Fruit fly (Drosophila melanogaster) whole organism, embryonic: ENCODE data around the gene Evi5.

ENCODE experiments used
- BEAF-32 ChIP-seq: fragments of 200-800 bp; sonication (Bioruptor generic); optimal IDR thresholded peaks from 3 replicates; lab custom pipeline; 2017; ENCODE audit warnings: missing biosample characterization, missing genetic modification characterization, mild to moderate bottlenecking, moderate library complexity, missing genetic modification reagents
- CG10209 ChIP-seq: fragments of 200-800 bp; sonication (Bioruptor generic); optimal IDR thresholded peaks from 3 replicates; lab custom pipeline; 2017; ENCODE audit warnings: missing biosample characterization, mild to moderate bottlenecking, missing genetic modification characterization, missing genetic modification reagents
- CG10321 ChIP-seq: fragments of 200-800 bp; sonication (Bioruptor generic); IDR thresholded peaks from 2 replicates; pipeline ENCODE4 v1.3.6; 2022; ENCODE audit warnings: missing biosample characterization, missing genetic modification characterization
- CG10366 ChIP-seq: fragments of 200-800 bp; sonication (Bioruptor generic); IDR thresholded peaks from 2 replicates; pipeline ENCODE4 v1.3.6; 2022; ENCODE audit warnings: missing biosample characterization, missing genetic modification characterization
- CG11456 ChIP-seq: fragments of 200-800 bp; sonication (Bioruptor generic); IDR thresholded peaks from 3 replicates; pipeline ENCODE4 v1.3.6; 2022; ENCODE audit warnings: missing biosample characterization, missing genetic modification characterization
- CG12071 ChIP-seq: fragments of 200-800 bp; sonication (Bioruptor generic); optimal IDR thresholded peaks from 3 replicates; lab custom pipeline; 2018; ENCODE audit warnings: missing biosample characterization, mild to moderate bottlenecking, missing genetic modification characterization
- CG12391 ChIP-seq: fragments of 200-800 bp; sonication (Bioruptor generic); optimal IDR thresholded peaks from 3 replicates; lab custom pipeline; 2018; ENCODE audit warnings: missing biosample characterization, mild to moderate bottlenecking, missing genetic modification characterization, moderate library complexity
- CG12659 ChIP-seq: fragments of 200-800 bp; sonication (Bioruptor generic); optimal IDR thresholded peaks from 3 replicates; lab custom pipeline; 2017; ENCODE audit warnings: mild to moderate bottlenecking, missing biosample characterization, missing genetic modification reagents, missing genetic modification characterization
- CG13296 ChIP-seq: fragments of 200-800 bp; sonication (Bioruptor generic); optimal IDR thresholded peaks from 3 replicates; lab custom pipeline; 2018; ENCODE audit warnings: missing biosample characterization, mild to moderate bottlenecking, missing genetic modification characterization
- CG15073 ChIP-seq: fragments of 200-800 bp; sonication (Bioruptor generic); optimal IDR thresholded peaks from 2 replicates; lab custom pipeline; 2016; ENCODE audit warnings: missing biosample characterization, missing genetic modification characterization
- CG15514 ChIP-seq: fragments of 200-800 bp; sonication (Bioruptor generic); optimal IDR thresholded peaks from 3 replicates; lab custom pipeline; 2017; ENCODE audit warnings: missing biosample characterization, missing genetic modification characterization, mild to moderate bottlenecking, moderate library complexity, missing genetic modification reagents
- CG1647 ChIP-seq: fragments of 200-800 bp; sonication (Bioruptor generic); optimal IDR thresholded peaks from 3 replicates; lab custom pipeline; 2016; ENCODE audit warnings: missing biosample characterization, missing genetic modification characterization
- CG16779 ChIP-seq: fragments of 200-800 bp; sonication (Bioruptor generic); IDR thresholded peaks from 2 replicates; pipeline ENCODE4 v1.3.6; 2022; ENCODE audit warnings: missing biosample characterization, missing genetic modification characterization
- CG30020 ChIP-seq: fragments of 200-800 bp; optimal IDR thresholded peaks from 2 replicates; lab custom pipeline; 2019; ENCODE audit warnings: missing biosample characterization, mild to moderate bottlenecking, missing genetic modification characterization, moderate library complexity
- CG31441 ChIP-seq: fragments of 200-800 bp; sonication (Bioruptor generic); IDR thresholded peaks from 2 replicates; pipeline ENCODE4 v1.3.6; 2022; ENCODE audit warnings: missing biosample characterization, missing genetic modification characterization
- CG33213 ChIP-seq: fragments of 200-800 bp; sonication (Bioruptor generic); optimal IDR thresholded peaks from 3 replicates; lab custom pipeline; 2016; ENCODE audit warnings: missing biosample characterization, missing genetic modification characterization
- CG4328 ChIP-seq: fragments of 200-800 bp; sonication (Bioruptor generic); optimal IDR thresholded peaks from 3 replicates; lab custom pipeline; 2017; ENCODE audit warnings: missing biosample characterization, missing genetic modification reagents, missing genetic modification characterization
- CG4360 ChIP-seq: fragments of 200-800 bp; sonication (Bioruptor generic); IDR thresholded peaks from 2 replicates; pipeline ENCODE4 v1.3.6; 2022; ENCODE audit warnings: missing biosample characterization, missing genetic modification characterization
- CG43689 ChIP-seq: fragments of 200-800 bp; sonication (Bioruptor generic); IDR thresholded peaks from 2 replicates; pipeline ENCODE4 v1.3.6; 2022; ENCODE audit warnings: missing biosample characterization, missing genetic modification characterization
- CG4707 ChIP-seq: fragments of 200-800 bp; sonication (Bioruptor generic); optimal IDR thresholded peaks from 2 replicates; lab custom pipeline; 2018; ENCODE audit warnings: missing biosample characterization, mild to moderate bottlenecking, missing genetic modification characterization, moderate library complexity
- CG4730 ChIP-seq: fragments of 200-800 bp; sonication (Bioruptor generic); IDR thresholded peaks from 2 replicates; pipeline ENCODE4 v1.3.6; 2022; ENCODE audit warnings: missing biosample characterization, missing genetic modification characterization
- CG7987 ChIP-seq: fragments of 200-800 bp; sonication (Bioruptor generic); optimal IDR thresholded peaks from 2 replicates; lab custom pipeline; 2018; ENCODE audit warnings: missing biosample characterization, mild to moderate bottlenecking, missing genetic modification characterization, moderate library complexity
- CG8290 ChIP-seq, 3 experiments: fragments of 200-800 bp; sonication (Bioruptor generic); optimal IDR thresholded peaks; 2 replicates each; lab custom pipeline; 2016 to 2019; ENCODE audit warnings: missing biosample characterization in 3 of 3, missing genetic modification characterization in 3 of 3, mild to moderate bottlenecking in 2 of 3, moderate library complexity in 1 of 3
- CG8388 ChIP-seq: fragments of 200-800 bp; sonication (Bioruptor generic); optimal IDR thresholded peaks from 2 replicates; lab custom pipeline; 2019; ENCODE audit warnings: missing biosample characterization, mild to moderate bottlenecking, missing genetic modification characterization, moderate library complexity
- Dad ChIP-seq: fragments of 200-800 bp; sonication (Bioruptor generic); optimal IDR thresholded peaks from 3 replicates; lab custom pipeline; 2016; ENCODE audit warnings: missing biosample characterization, missing genetic modification characterization
- Dll ChIP-seq: fragments of 200-800 bp; sonication (Bioruptor generic); IDR thresholded peaks from 4 replicates; pipeline ENCODE4 v1.3.6; 2022; ENCODE audit warnings: missing biosample characterization, missing genetic modification characterization; ENCODE audit not compliant: partially characterized antibody
- Drgx ChIP-seq: fragments of 200-800 bp; sonication (Bioruptor generic); IDR thresholded peaks from 2 replicates; pipeline ENCODE4 v1.3.6; 2022; ENCODE audit warnings: missing biosample characterization, missing genetic modification characterization
- E2f1 ChIP-seq: fragments of 200-800 bp; sonication (Bioruptor generic); IDR thresholded peaks from 2 replicates; pipeline ENCODE4 v1.3.6; 2022; ENCODE audit warnings: missing biosample characterization, missing genetic modification characterization
- Elba2 ChIP-seq: fragments of 200-800 bp; sonication (Bioruptor generic); optimal IDR thresholded peaks from 3 replicates; lab custom pipeline; 2016; ENCODE audit warnings: missing biosample characterization, missing genetic modification characterization
- HHEX ChIP-seq: fragments of 200-800 bp; sonication (Bioruptor generic); optimal IDR thresholded peaks from 3 replicates; lab custom pipeline; 2017; ENCODE audit warnings: missing biosample characterization, mild to moderate bottlenecking, missing genetic modification characterization, missing genetic modification reagents
- HLH54F ChIP-seq: fragments of 200-800 bp; sonication (Bioruptor generic); optimal IDR thresholded peaks from 3 replicates; lab custom pipeline; 2016; ENCODE audit warnings: missing biosample characterization, missing genetic modification characterization
- Mes4 ChIP-seq: fragments of 200-800 bp; sonication (Bioruptor generic); optimal IDR thresholded peaks from 2 replicates; lab custom pipeline; 2016; ENCODE audit warnings: missing biosample characterization, missing genetic modification characterization
- Mrtf ChIP-seq: fragments of 200-800 bp; sonication (Bioruptor generic); IDR thresholded peaks from 3 replicates; pipeline ENCODE4 v1.3.6; 2022; ENCODE audit warnings: missing biosample characterization, missing genetic modification characterization
- Neu2 ChIP-seq: fragments of 200-800 bp; sonication (Bioruptor generic); optimal IDR thresholded peaks from 3 replicates; lab custom pipeline; 2016; ENCODE audit warnings: missing biosample characterization, missing genetic modification characterization, borderline replicate concordance
- Six4 ChIP-seq: fragments of 200-800 bp; sonication (Bioruptor generic); optimal IDR thresholded peaks from 2 replicates; lab custom pipeline; 2016; ENCODE audit warnings: missing biosample characterization, missing genetic modification characterization
- ase ChIP-seq: fragments of 200-800 bp; sonication (Bioruptor generic); IDR thresholded peaks from 3 replicates; pipeline ENCODE4 v1.3.6; 2022; ENCODE audit warnings: missing biosample characterization, missing genetic modification characterization
- ash1 ChIP-seq: fragments of 200-800 bp; sonication (Bioruptor generic); optimal IDR thresholded peaks from 2 replicates; lab custom pipeline; 2018; ENCODE audit warnings: missing biosample characterization, mild to moderate bottlenecking, missing genetic modification characterization
- chif ChIP-seq, 2 experiments: fragments of 200-800 bp; sonication (Bioruptor generic); optimal IDR thresholded peaks; 3 replicates each; lab custom pipeline; 2016; ENCODE audit warnings: missing biosample characterization in 2 of 2, missing genetic modification characterization in 2 of 2
- da ChIP-seq: fragments of 200-800 bp; sonication (Bioruptor generic); optimal IDR thresholded peaks from 2 replicates; lab custom pipeline; 2016; ENCODE audit warnings: missing biosample characterization, missing genetic modification characterization
- dati ChIP-seq: fragments of 200-800 bp; sonication (Bioruptor generic); IDR thresholded peaks from 2 replicates; pipeline ENCODE4 v1.3.6; 2022; ENCODE audit warnings: missing biosample characterization, missing genetic modification characterization
- emc ChIP-seq: fragments of 200-800 bp; sonication (Bioruptor generic); optimal IDR thresholded peaks from 2 replicates; lab custom pipeline; 2016; ENCODE audit warnings: missing biosample characterization, missing genetic modification characterization
- gcm ChIP-seq: fragments of 200-800 bp; sonication (Bioruptor generic); optimal IDR thresholded peaks from 2 replicates; lab custom pipeline; 2019; ENCODE audit warnings: missing biosample characterization, mild to moderate bottlenecking, missing genetic modification characterization, moderate library complexity
- knrl ChIP-seq: fragments of 200-800 bp; sonication (Bioruptor generic); IDR thresholded peaks from 3 replicates; pipeline ENCODE4 v1.3.6; 2022; ENCODE audit warnings: missing biosample characterization, missing genetic modification characterization; ENCODE audit not compliant: partially characterized antibody
- luna ChIP-seq: fragments of 200-800 bp; sonication (Bioruptor generic); optimal IDR thresholded peaks from 2 replicates; lab custom pipeline; 2016; ENCODE audit warnings: missing biosample characterization, missing genetic modification characterization
- oc ChIP-seq: fragments of 200-800 bp; sonication (Bioruptor generic); optimal IDR thresholded peaks from 2 replicates; lab custom pipeline; 2018; ENCODE audit warnings: missing biosample characterization, mild to moderate bottlenecking, missing genetic modification characterization, moderate library complexity
- salm ChIP-seq: fragments of 200-800 bp; sonication (Bioruptor generic); optimal IDR thresholded peaks from 2 replicates; lab custom pipeline; 2018; ENCODE audit warnings: missing biosample characterization, mild to moderate bottlenecking, missing genetic modification characterization
- sens ChIP-seq: fragments of 200-800 bp; sonication (Bioruptor generic); peaks from one replicate; lab custom pipeline; 2016; ENCODE audit warnings: missing biosample characterization, missing genetic modification characterization
- tgo ChIP-seq: fragments of 200-800 bp; sonication (Bioruptor generic); IDR thresholded peaks from 3 replicates; pipeline ENCODE4 v1.3.6; 2022; ENCODE audit warnings: missing biosample characterization, missing genetic modification characterization
- wor ChIP-seq: fragments of 200-800 bp; sonication (Bioruptor generic); IDR thresholded peaks from 2 replicates; pipeline ENCODE4 v1.3.6; 2022; ENCODE audit warnings: missing biosample characterization, missing genetic modification characterization
- z ChIP-seq: fragments of 200-800 bp; sonication (Bioruptor generic); IDR thresholded peaks from 3 replicates; pipeline ENCODE4 v1.3.6; 2022; ENCODE audit warnings: missing biosample characterization, missing genetic modification characterization

Evi5 gene

DNA sequence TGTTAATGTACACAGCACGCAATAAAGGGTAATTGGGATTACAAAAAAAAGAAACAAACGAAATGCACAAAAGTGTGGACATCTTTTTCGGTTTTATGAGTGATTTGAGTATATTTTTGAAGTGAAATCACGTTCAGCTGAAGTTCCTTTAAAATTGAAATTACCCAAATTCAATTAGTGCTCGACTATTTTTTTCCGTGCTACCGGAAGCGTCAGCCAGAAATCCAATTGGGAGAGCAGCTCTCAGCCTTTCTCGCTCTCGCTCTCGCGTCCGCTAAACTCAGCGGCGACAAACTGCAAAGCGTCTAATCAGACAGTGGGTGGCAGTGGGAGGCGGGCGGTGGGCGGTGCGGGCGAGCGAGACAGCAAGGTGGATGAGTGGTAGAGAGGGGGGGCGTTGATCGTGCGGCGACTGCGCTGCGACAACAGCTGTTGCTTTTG lies 30.9 kb downstream of the Evi5 start (continued):
- peak; percentile 90 for TF ChIP-seq CG10209 (GFP tag; lab: Kevin White, UChicago)
- TF ChIP-seq tgo (GFP tag; lab: Robert Waterston, UW) = peak; percentile 90
- TF ChIP-seq HHEX (GFP tag; lab: Kevin White, UChicago) = peak; percentile 93
- peak; percentile 87 for TF ChIP-seq CG12071 (GFP tag; lab: Kevin White, UChicago)
- TF ChIP-seq Neu2 (GFP tag; lab: Kevin White, UChicago) = no peak
- peak; percentile 63 for TF ChIP-seq oc (tag; lab: Kevin White, UChicago)
- TF ChIP-seq CG4707 = peak; percentile 56
- peak; percentile 73 for TF ChIP-seq luna
- TF ChIP-seq CG11456 = peak; percentile 88
- peak; percentile 88 for TF ChIP-seq Dad
- peak; percentile 80 for TF ChIP-seq salm
- peak; percentile 80 for TF ChIP-seq Drgx (GFP tag; lab: Robert Waterston, UW)
- TF ChIP-seq Dll (GFP tag; lab: Robert Waterston, UW) = no peak
- peak; percentile 74 for TF ChIP-seq CG8388 (GFP tag; lab: Kevin White, UChicago)
- TF ChIP-seq CG16779 (GFP tag; lab: Robert Waterston, UW) = peak; percentile 57; the same call in 1 of the 2 replicates
- peak; percentile 74 for TF ChIP-seq CG7987 (GFP tag; lab: Kevin White, UChicago)
- peak; percentile 80 for TF ChIP-seq gcm
- TF ChIP-seq CG30020 = peak; percentile 10
- peak; percentile 90 for TF ChIP-seq CG10366 (GFP tag; lab: Robert Waterston, UW)
- peak; percentile 59 for TF ChIP-seq Elba2 (GFP tag; lab: Kevin White, UChicago)
- peak; percentile 80 for TF ChIP-seq CG4730 (GFP tag; lab: Robert Waterston, UW)
- TF ChIP-seq CG10321 (GFP tag; lab: Robert Waterston, UW) = peak; percentile 67
- TF ChIP-seq dati (GFP tag; lab: Robert Waterston, UW) = peak; percentile 75; the same call in 1 of the 2 replicates
- TF ChIP-seq BEAF-32 (GFP tag; lab: Kevin White, UChicago) = no peak
- 0 out of 2 replicates have a peak, but pooled peaks have one; percentile 15 for TF ChIP-seq CG4360 (GFP tag; lab: Robert Waterston, UW)
- TF ChIP-seq emc (GFP tag; lab: Kevin White, UChicago) = peak; percentile 87
- TF ChIP-seq ase = peak; percentile 82; the same call in 2 of the 3 replicates
- peak; percentile 94 for TF ChIP-seq CG12659 (GFP tag; lab: Kevin White, UChicago)
- TF ChIP-seq chif (GFP tag; optimal IDR thresholded peaks at IDR 0.05; lab: Kevin White, UChicago) = peak; percentile 83 to 91
- no peak for TF ChIP-seq ash1 (GFP tag; lab: Kevin White, UChicago)
- peak; percentile 92 for TF ChIP-seq CG1647
- TF ChIP-seq CG15073 = peak; percentile 27
- peak; percentile 65 for TF ChIP-seq CG4328
- peak; percentile 85 for TF ChIP-seq CG43689
- TF ChIP-seq wor (GFP tag; lab: Robert Waterston, UW) = peak; percentile 75; the same call in 1 of the 2 replicates
- peak; percentile 48 for TF ChIP-seq da (GFP tag; lab: Kevin White, UChicago)
- peak; percentile 85 for TF ChIP-seq Mrtf (GFP tag; lab: Robert Waterston, UW)
- TF ChIP-seq Mes4 = peak; percentile 85
- peak; percentile 89 for TF ChIP-seq E2f1
- no peak for TF ChIP-seq knrl (GFP tag; lab: Robert Waterston, UW)
- TF ChIP-seq Six4 (GFP tag; lab: Kevin White, UChicago) = peak; percentile 84
- peak; percentile 91 for TF ChIP-seq CG33213 (GFP tag; lab: Kevin White, UChicago)
- TF ChIP-seq CG31441 (GFP tag; lab: Robert Waterston, UW) = peak; percentile 90
- TF ChIP-seq sens = peak; percentile 96
- peak; percentile 89 for TF ChIP-seq CG13296 (GFP tag; lab: Kevin White, UChicago)
- TF ChIP-seq CG12391 (tag; lab: Kevin White, UChicago) = peak; percentile 83
- peak; percentile 91 for TF ChIP-seq HLH54F (GFP tag; lab: Kevin White, UChicago)
- 0 out of 3 replicates have a peak, but pooled peaks have one; percentile 20 for TF ChIP-seq z
- TF ChIP-seq CG15514 (GFP tag; lab: Kevin White, UChicago) = peak; percentile 86
- peak; percentile 55 for TF ChIP-seq CG8290 (GFP tag; optimal IDR thresholded peaks at IDR 0.05; lab: Kevin White, UChicago)
- peak in 1 of 2 experiments; percentile 87 for TF ChIP-seq CG8290 (tag; optimal IDR thresholded peaks at IDR 0.05; lab: Kevin White, UChicago)
